Worm (Caenorhabditis elegans) whole organism, dauer: Measurements from ENCODE around the gene C05B5.11.
"Not testable (repeated sequence)": the region's sequence is repeated elsewhere in the genome, so short reads cannot be mapped to it uniquely, and the experiment has no call there.

ENCODE experiments used
- unc-62 ChIP-seq: sonication (generic microtip); optimal IDR thresholded peaks from 2 replicates; lab custom pipeline; 2017; ENCODE audit warnings: missing biosample characterization, missing genetic modification reagents, missing genetic modification characterization

Gene C05B5.11

DNA sequence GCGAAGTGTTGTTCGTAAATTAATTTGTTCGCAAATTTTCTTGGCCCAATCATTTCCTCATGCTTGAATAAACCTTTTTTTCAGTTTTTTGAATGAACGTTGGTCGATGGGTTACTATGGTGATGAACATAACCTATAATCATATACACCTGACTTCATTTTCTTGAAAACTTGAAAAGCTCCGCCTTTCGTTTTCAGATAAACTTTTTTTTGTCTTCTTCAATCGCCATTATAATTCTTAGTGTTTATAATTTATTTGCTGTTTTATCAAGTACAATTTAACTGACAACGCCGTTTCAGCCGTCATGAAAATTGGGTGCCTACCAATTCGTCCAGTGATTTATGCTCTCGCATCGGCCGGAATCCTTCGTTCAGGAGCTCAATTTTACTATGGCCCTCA, 32.8 kb downstream of the C05B5.11 start, which contains the start of gene M04D8.7:
Gene M04D8.7, plus strand, starts transcription at position 301 of the 400 bp plus-strand sequence.
- TF ChIP-seq unc-62 = no peak

DNA sequence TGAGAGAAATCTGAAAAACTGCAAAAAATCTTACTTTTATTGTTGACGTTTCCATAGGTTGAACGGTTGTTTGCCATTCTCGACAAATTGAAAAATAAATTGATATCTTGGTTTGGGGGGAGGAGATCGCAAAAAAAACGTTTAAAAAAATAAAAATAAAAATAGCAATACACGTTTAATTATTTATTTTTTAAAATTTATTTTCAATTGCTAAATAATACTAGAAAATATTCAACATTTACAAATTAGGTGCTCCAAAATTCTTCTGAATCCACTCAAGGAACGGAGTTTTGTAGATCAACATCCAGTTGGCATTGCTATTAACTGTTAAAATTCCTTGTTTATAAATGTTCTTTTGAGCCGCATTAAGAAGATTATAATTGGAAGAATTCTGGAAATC, 35.7 kb downstream of the C05B5.11 start, which contains the start of gene T16G12.7:
Gene T16G12.7, minus strand, starts transcription at position 101 of the 400 bp plus-strand sequence.
- no peak for TF ChIP-seq unc-62

DNA sequence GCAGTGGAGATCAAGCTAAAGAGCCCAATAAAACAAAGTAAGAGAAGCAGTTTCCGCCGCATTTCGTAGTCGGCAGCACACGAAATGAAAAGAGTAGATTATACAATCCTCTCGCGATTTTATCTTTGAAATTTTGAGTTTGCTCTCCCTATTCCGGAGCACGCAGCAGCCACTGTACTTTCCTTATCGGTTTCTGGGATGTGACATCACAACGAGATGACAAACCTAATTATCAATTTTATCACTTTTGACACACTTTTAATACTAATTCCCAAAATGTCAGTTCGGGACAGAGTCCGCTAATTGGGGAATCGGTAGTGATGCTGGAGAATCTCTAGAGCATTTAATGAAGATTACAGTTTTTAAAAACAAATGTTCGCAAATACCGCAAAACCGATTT, 45.4 kb downstream of the C05B5.11 start, which contains the start of gene T16G12.1:
Gene T16G12.1, minus strand, starts transcription at position 176 of the 400 bp plus-strand sequence.
- TF ChIP-seq unc-62 = no peak

DNA sequence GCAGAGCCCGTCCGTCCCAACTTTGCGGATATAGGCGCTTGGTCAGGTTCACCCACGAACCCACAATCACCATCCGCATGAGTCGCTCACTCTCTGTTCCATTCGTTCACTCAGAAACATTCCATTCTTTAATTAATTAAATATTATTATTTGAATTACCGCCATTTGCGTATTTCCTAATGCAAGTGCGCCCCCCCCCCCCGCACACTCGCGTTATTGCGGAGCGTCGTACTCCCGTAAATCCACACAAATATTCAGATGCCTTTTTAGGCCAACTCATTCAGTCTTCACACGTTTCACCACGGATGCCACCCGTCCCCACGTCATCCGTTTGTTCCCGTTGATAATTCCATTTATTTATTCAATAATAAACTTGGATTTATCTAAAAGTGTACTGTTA, 46.0 kb downstream of the C05B5.11 start, which contains the start of gene T16G12.3:
Gene T16G12.3, plus strand, starts transcription at position 301 of the 400 bp plus-strand sequence.
- TF ChIP-seq unc-62 = not testable (repeated sequence)

DNA sequence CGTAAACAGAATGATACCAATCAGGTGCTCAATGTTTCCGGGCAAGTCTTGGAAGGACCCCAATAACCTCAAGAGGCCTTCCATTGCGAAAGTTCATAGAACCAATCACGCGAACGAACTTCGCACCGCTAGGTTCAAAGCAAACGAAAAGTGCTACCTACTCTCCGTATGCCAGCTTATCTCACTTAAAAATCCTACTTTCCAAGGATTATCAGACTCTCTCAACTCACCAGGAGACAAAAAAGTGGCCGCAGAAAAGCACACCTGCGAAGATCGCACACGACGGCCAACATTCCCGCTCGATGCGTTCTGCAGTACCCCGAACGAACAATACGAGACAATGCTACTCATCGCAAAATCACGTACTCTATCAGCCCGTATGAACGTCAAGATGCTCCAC, 49.0 kb downstream of the C05B5.11 start, which contains the start of gene T16G12.12:
Gene T16G12.12, plus strand, starts transcription at position 301 of the 400 bp plus-strand sequence.
- not testable (repeated sequence) for TF ChIP-seq unc-62
